Fruit fly (Drosophila melanogaster): ENCODE measurements around the gene CG13625.

The CG13625 gene

DNA sequence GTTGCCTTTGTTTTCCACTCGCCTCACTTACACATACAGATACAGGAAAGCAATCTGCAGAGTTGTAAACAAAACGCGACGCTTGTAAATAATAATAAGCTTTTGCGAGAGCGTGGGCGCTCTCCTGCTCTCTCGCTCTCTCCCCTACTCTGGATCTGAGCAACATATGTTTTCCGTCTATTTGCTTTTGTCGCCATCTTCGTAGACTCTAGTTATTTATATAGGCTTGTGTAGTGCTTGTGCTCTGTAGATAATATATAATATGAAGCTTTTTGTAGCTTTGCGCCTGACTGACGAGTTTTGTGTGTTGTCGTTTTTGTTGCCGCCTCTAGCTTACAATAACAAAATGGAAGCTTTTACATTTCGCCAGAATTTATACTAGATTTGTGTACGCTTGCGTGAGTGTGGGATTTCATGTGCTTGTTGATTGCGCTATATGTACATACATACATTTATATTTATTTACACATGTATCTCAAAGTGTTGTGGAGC is 19.2 kb downstream of the CG13625 start (continued):
- TF ChIP-seq CG33557 (GFP tag; optimal IDR thresholded peaks at IDR 0.05) (peak; percentile 40), CG15514 (GFP tag; optimal IDR thresholded peaks at IDR 0.05) (peak; percentile 79), CG13624 (GFP tag; optimal IDR thresholded peaks at IDR 0.05) (peak; percentile 76), pan (optimal IDR thresholded peaks at IDR 0.05) (no peak), pan (GFP tag; optimal IDR thresholded peaks at IDR 0.05 in 1 of 2, IDR thresholded peaks at IDR 0.05 in 1 of 2) (peak in 1 of 2 experiments; percentile 39), CG1792 (GFP tag; optimal IDR thresholded peaks at IDR 0.05) (no peak), CG11696 (GFP tag; IDR thresholded peaks at IDR 0.05) (no peak), CG4360 (GFP tag; IDR thresholded peaks at IDR 0.05) (peak; percentile 52; the same call in 1 of the 2 replicates), hth (optimal IDR thresholded peaks at IDR 0.05) (no peak), esg (GFP tag; conservative IDR thresholded peaks at IDR 0.05) (no peak), CG6683 (GFP tag; optimal IDR thresholded peaks at IDR 0.05) (peak; percentile 72), CG5953 (GFP tag; IDR thresholded peaks at IDR 0.05) (peak; percentile 58), CG14050 (GFP tag; IDR thresholded peaks at IDR 0.05) (0 out of 3 replicates have a peak, but pooled peaks have one; percentile 36), Camta (GFP tag; optimal IDR thresholded peaks at IDR 0.05) (peak; percentile 32), CG11723 (GFP tag; optimal IDR thresholded peaks at IDR 0.05) (peak; percentile 38), CG7556 (GFP tag; optimal IDR thresholded peaks at IDR 0.05) (peak; percentile 44), ci (GFP tag; IDR thresholded peaks at IDR 0.05) (peak; percentile 85), dmrt99B (tag; optimal IDR thresholded peaks at IDR 0.05) (peak; percentile 43), CG32532 (GFP tag; IDR thresholded peaks at IDR 0.05) (peak; percentile 49; the same call in 1 of the 2 replicates), gsb (GFP tag; IDR thresholded peaks at IDR 0.05) (no peak), CG4730 (GFP tag; IDR thresholded peaks at IDR 0.05) (no peak; the same call in 1 of the 2 replicates), sob (GFP tag; IDR thresholded peaks at IDR 0.05) (0 out of 2 replicates have a peak, but pooled peaks have one; percentile 60), hbn (GFP tag; IDR thresholded peaks at IDR 0.05; ENCODE audit: partially characterized antibody) (peak; percentile 34; the same call in 1 of the 2 replicates), CG13894 (tag; optimal IDR thresholded peaks at IDR 0.05) (peak; percentile 93), tap (tag; optimal IDR thresholded peaks at IDR 0.05) (peak; percentile 60), CG11093 (GFP tag; IDR thresholded peaks at IDR 0.05) (no peak), fru (optimal IDR thresholded peaks at IDR 0.05) (no peak), CG4854 (GFP tag; optimal IDR thresholded peaks at IDR 0.05) (peak; percentile 26), Med (GFP tag) (peak; percentile 93), vvl (GFP tag; IDR thresholded peaks at IDR 0.05) (peak; percentile 82; the same call in 1 of the 2 replicates), CG31365 (tag; optimal IDR thresholded peaks at IDR 0.05) (peak; percentile 58), CG12744 (GFP tag; optimal IDR thresholded peaks at IDR 0.05) (peak; percentile 19), CG11504 (tag; optimal IDR thresholded peaks at IDR 0.05) (peak; percentile 43), Dek (tag; optimal IDR thresholded peaks at IDR 0.05) (peak; percentile 28), H15 (GFP tag; IDR thresholded peaks at IDR 0.05) (0 out of 3 replicates have a peak, but pooled peaks have one; percentile 40), pros (GFP tag; optimal IDR thresholded peaks at IDR 0.05) (peak; percentile 15), sr (GFP tag; IDR thresholded peaks at IDR 0.05) (peak; percentile 97; the same call in 2 of the 3 replicates), Deaf1 (tag; optimal IDR thresholded peaks at IDR 0.05) (peak; percentile 62), tna (GFP tag; IDR thresholded peaks at IDR 0.05; ENCODE audit: partially characterized antibody) (no peak), CG6765 (GFP tag; optimal IDR thresholded peaks at IDR 0.05) (peak; percentile 69), Meics (GFP tag; optimal IDR thresholded peaks at IDR 0.05) (peak; percentile 27), Hey (tag; optimal IDR thresholded peaks at IDR 0.05) (peak; percentile 52), CHES-1-like (GFP tag; optimal IDR thresholded peaks at IDR 0.05) (no peak), CG3838 (GFP tag; optimal IDR thresholded peaks at IDR 0.05) (peak; percentile 70), Trl (optimal IDR thresholded peaks at IDR 0.05) (peak; percentile 91 to 100), Trl (GFP tag; optimal IDR thresholded peaks at IDR 0.05) (peak; percentile 68), pnt (GFP tag; optimal IDR thresholded peaks at IDR 0.05) (no peak), Ets97D (GFP tag; optimal IDR thresholded peaks at IDR 0.05) (peak; percentile 22), CG13424 (tag; optimal IDR thresholded peaks at IDR 0.05) (peak; percentile 50), CG1647 (GFP tag; optimal IDR thresholded peaks at IDR 0.05) (peak; percentile 38), CG16863 (GFP tag; optimal IDR thresholded peaks at IDR 0.05) (peak; percentile 23)

Data from whole organism, embryonic.